Fruit fly (Drosophila melanogaster): Measurements from ENCODE around the gene Poxm.

Poxm gene

DNA sequence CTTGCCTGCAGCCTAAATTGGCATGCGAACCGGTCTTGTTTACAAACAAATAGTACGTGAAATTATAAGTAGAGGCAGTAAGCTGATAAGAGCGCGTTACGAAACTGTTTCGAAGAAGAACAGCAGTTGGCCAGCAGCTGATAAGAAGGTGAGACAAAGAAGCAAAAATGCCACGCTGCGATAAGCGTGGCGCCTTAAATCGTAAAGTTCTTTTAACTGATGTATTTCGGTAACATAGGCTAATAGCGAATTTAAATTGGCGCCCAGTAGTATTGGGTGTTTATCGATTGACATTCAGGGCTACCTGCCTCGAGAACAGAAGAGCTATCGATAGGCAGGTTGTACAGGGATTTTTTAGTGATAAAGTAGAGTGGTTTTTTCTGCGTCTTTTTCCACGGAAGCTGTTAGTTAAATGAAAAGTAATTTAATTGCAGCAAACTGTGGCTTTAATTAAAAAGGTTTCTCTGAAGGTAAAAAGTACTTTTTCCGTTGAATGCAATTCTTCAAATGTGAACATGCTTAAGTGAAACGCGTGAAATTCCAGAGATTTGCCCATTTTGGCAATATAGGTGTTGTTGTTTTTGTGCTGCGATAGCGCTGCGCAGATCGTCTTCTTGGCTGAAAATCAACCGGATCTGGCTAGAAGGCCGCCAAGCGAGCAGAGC is 23.2 kb upstream of the Poxm start, which contains the start of gene stck (continued):
- peak; percentile 7 for TF ChIP-seq CG2712 (tag; optimal IDR thresholded peaks at IDR 0.05)
- no peak for TF ChIP-seq stc (GFP tag; IDR thresholded peaks at IDR 0.05)
- no peak for TF ChIP-seq CG10431 (GFP tag; optimal IDR thresholded peaks at IDR 0.05)
- TF ChIP-seq ranshi (GFP tag; IDR thresholded peaks at IDR 0.05) = no peak
- TF ChIP-seq maf-S (GFP tag; optimal IDR thresholded peaks at IDR 0.05) = no peak
- TF ChIP-seq ro (GFP tag; IDR thresholded peaks at IDR 0.05) = no peak
- no peak for TF ChIP-seq grn (GFP tag; optimal IDR thresholded peaks at IDR 0.05)
- no peak for TF ChIP-seq lola (GFP tag; optimal IDR thresholded peaks at IDR 0.05)
- TF ChIP-seq peb (GFP tag; IDR thresholded peaks at IDR 0.05) = no peak
- TF ChIP-seq sd (tag; optimal IDR thresholded peaks at IDR 0.05) = peak; percentile 74
- no peak for TF ChIP-seq Gsc (GFP tag; IDR thresholded peaks at IDR 0.05)
- TF ChIP-seq H15 (GFP tag; IDR thresholded peaks at IDR 0.05) = no peak
- peak in 1 of 3 experiments; percentile 16 for TF ChIP-seq Stat92E (GFP tag; optimal IDR thresholded peaks at IDR 0.05)
- no peak for TF ChIP-seq CG15011 (GFP tag; optimal IDR thresholded peaks at IDR 0.05)
- TF ChIP-seq lov (optimal IDR thresholded peaks at IDR 0.05) = no peak
- TF ChIP-seq lov (GFP tag; IDR thresholded peaks at IDR 0.05) = no peak
- peak; percentile 74; the same call in 2 of the 3 replicates for TF ChIP-seq CG7963 (GFP tag; IDR thresholded peaks at IDR 0.05; ENCODE audit: partially characterized antibody)
- TF ChIP-seq cg (GFP tag; optimal IDR thresholded peaks at IDR 0.05) = no peak
- no peak for TF ChIP-seq CG2875 (GFP tag; optimal IDR thresholded peaks at IDR 0.05)
- no peak for TF ChIP-seq CG11085 (GFP tag; IDR thresholded peaks at IDR 0.05)
- no peak for TF ChIP-seq CG3163 (GFP tag; optimal IDR thresholded peaks at IDR 0.05)
- TF ChIP-seq bsh (GFP tag; optimal IDR thresholded peaks at IDR 0.05) = no peak
- TF ChIP-seq CG17612 (GFP tag; IDR thresholded peaks at IDR 0.05) = no peak
- TF ChIP-seq sr (GFP tag; IDR thresholded peaks at IDR 0.05) = no peak
- TF ChIP-seq hb (GFP tag; IDR thresholded peaks at IDR 0.05; ENCODE audit: partially characterized antibody) = no peak
- TF ChIP-seq Dip2 (GFP tag; IDR thresholded peaks at IDR 0.05) = no peak
- no peak for TF ChIP-seq kay (GFP tag; optimal IDR thresholded peaks at IDR 0.05)
- TF ChIP-seq jigr1 (GFP tag; IDR thresholded peaks at IDR 0.05) = no peak
- no peak for TF ChIP-seq CG15269 (tag; optimal IDR thresholded peaks at IDR 0.05)
- no peak for TF ChIP-seq CG1602 (GFP tag; optimal IDR thresholded peaks at IDR 0.05)
- TF ChIP-seq CG34224 (GFP tag; IDR thresholded peaks at IDR 0.05; ENCODE audit: partially characterized antibody) = peak; percentile 61
- TF ChIP-seq gcm (GFP tag; optimal IDR thresholded peaks at IDR 0.05) = no peak
- TF ChIP-seq Bgb (GFP tag; IDR thresholded peaks at IDR 0.05; ENCODE audit: partially characterized antibody) = peak; percentile 67
- no peak for TF ChIP-seq Antp (GFP tag; optimal IDR thresholded peaks at IDR 0.05)
- TF ChIP-seq CG7745 (tag; optimal IDR thresholded peaks at IDR 0.05) = no peak
- TF ChIP-seq Nf-YC (tag; optimal IDR thresholded peaks at IDR 0.05) = no peak
- no peak for TF ChIP-seq sna (GFP tag; IDR thresholded peaks at IDR 0.05; ENCODE audit: partially characterized antibody)
- no peak for TF ChIP-seq disco-r (GFP tag; optimal IDR thresholded peaks at IDR 0.05)
- TF ChIP-seq D19B (GFP tag; optimal IDR thresholded peaks at IDR 0.05) = no peak
- no peak for TF ChIP-seq pfk (GFP tag; optimal IDR thresholded peaks at IDR 0.05)
- no peak for TF ChIP-seq Oli (tag; optimal IDR thresholded peaks at IDR 0.05)
- TF ChIP-seq CG11093 (GFP tag; IDR thresholded peaks at IDR 0.05) = no peak
- TF ChIP-seq Gug (GFP tag; IDR thresholded peaks at IDR 0.05) = no peak
- no peak for TF ChIP-seq dmrt99B (tag; optimal IDR thresholded peaks at IDR 0.05)
- TF ChIP-seq CG18262 (tag; optimal IDR thresholded peaks at IDR 0.05) = no peak
- TF ChIP-seq CG33557 (GFP tag; optimal IDR thresholded peaks at IDR 0.05) = no peak
- TF ChIP-seq Awh (GFP tag; IDR thresholded peaks at IDR 0.05) = no peak
- no peak for TF ChIP-seq CG4282 (GFP tag; optimal IDR thresholded peaks at IDR 0.05)
- no peak for TF ChIP-seq dm (GFP tag; optimal IDR thresholded peaks at IDR 0.05)
- TF ChIP-seq Nf-YB (GFP tag; optimal IDR thresholded peaks at IDR 0.05) = no peak
